Worm (Caenorhabditis elegans) whole organism, late embryonic: ENCODE measurements around the gene col-165.
"Not testable (repeated sequence)": the region's sequence is repeated elsewhere in the genome, so short reads cannot be mapped to it uniquely, and the experiment has no call there.

Experiments used
- F13H6.1 ChIP-seq: sonication (generic microtip); optimal IDR thresholded peaks from 2 replicates; lab custom pipeline; 2016; ENCODE audit warnings: missing genetic modification characterization, missing compliant biosample characterization
- K02D7.2 ChIP-seq: sonication (generic microtip); optimal IDR thresholded peaks from 2 replicates; lab custom pipeline; 2017; ENCODE audit warnings: mild to moderate bottlenecking, missing genetic modification characterization, missing compliant biosample characterization
- K09A11.1 ChIP-seq: sonication (generic microtip); optimal IDR thresholded peaks from 2 replicates; lab custom pipeline; 2017; ENCODE audit warnings: antibody characterized with exemption, mild to moderate bottlenecking, missing genetic modification characterization, missing compliant biosample characterization; ENCODE audit not compliant: insufficient read depth
- Y22D7AL.16 ChIP-seq: sonication (generic microtip); optimal IDR thresholded peaks from 2 replicates; lab custom pipeline; 2016; ENCODE audit warnings: missing genetic modification characterization, missing compliant biosample characterization
- ahr-1 ChIP-seq: sonication (generic microtip); optimal IDR thresholded peaks from 2 replicates; lab custom pipeline; 2016; ENCODE audit warnings: missing genetic modification characterization, missing compliant biosample characterization
- ama-1 ChIP-seq: fragments of 150-350 bp; optimal IDR thresholded peaks from 2 replicates; lab custom pipeline; 2014
- ceh-18 ChIP-seq: sonication (generic microtip); optimal IDR thresholded peaks from 2 replicates; lab custom pipeline; 2016; ENCODE audit warnings: missing genetic modification characterization, missing compliant biosample characterization
- ceh-19 ChIP-seq: fragments of 200-800 bp; sonication (Bioruptor generic); optimal IDR thresholded peaks from 2 replicates; lab custom pipeline; 2018; ENCODE audit warnings: mild to moderate bottlenecking, missing genetic modification characterization, missing compliant biosample characterization
- ceh-2 ChIP-seq: sonication (generic microtip); optimal IDR thresholded peaks from 2 replicates; lab custom pipeline; 2016; ENCODE audit warnings: missing genotype, missing genetic modification characterization, missing compliant biosample characterization
- ceh-22 ChIP-seq: sonication (generic microtip); optimal IDR thresholded peaks from 2 replicates; lab custom pipeline; 2017; ENCODE audit warnings: missing biosample characterization, missing genetic modification characterization
- ceh-24 ChIP-seq: sonication (generic microtip); optimal IDR thresholded peaks from 2 replicates; lab custom pipeline; 2016; ENCODE audit warnings: mild to moderate bottlenecking, missing genetic modification characterization, missing compliant biosample characterization
- ceh-30 ChIP-seq: fragments of 150-350 bp; optimal IDR thresholded peaks from 2 replicates; lab custom pipeline; 2014; ENCODE audit warnings: missing biosample characterization, missing genetic modification characterization
- ceh-45 ChIP-seq: fragments of 200-800 bp; sonication (Bioruptor generic); IDR thresholded peaks from 2 replicates; pipeline ENCODE4 v1.3.6; 2022; ENCODE audit warnings: missing genetic modification reagents, missing genetic modification characterization, missing compliant biosample characterization
- ceh-9 ChIP-seq: sonication (generic microtip); optimal IDR thresholded peaks from 2 replicates; lab custom pipeline; 2016; ENCODE audit warnings: mild to moderate bottlenecking, missing genetic modification characterization, inconsistent platforms, missing compliant biosample characterization
- dve-1 ChIP-seq: sonication (generic microtip); optimal IDR thresholded peaks from 2 replicates; lab custom pipeline; 2017; ENCODE audit warnings: antibody characterized with exemption, mild to moderate bottlenecking, missing genetic modification characterization, missing compliant biosample characterization
- fkh-10 ChIP-seq: fragments of 150-350 bp; optimal IDR thresholded peaks from 2 replicates; lab custom pipeline; 2014; ENCODE audit warnings: missing biosample characterization, missing genetic modification reagents, missing genetic modification characterization
- fkh-6 ChIP-seq: sonication (generic microtip); optimal IDR thresholded peaks from 2 replicates; lab custom pipeline; 2016; ENCODE audit warnings: missing genetic modification characterization, missing compliant biosample characterization
- gmeb-2 ChIP-seq: sonication (generic microtip); optimal IDR thresholded peaks from 2 replicates; lab custom pipeline; 2016; ENCODE audit warnings: missing genetic modification characterization, inconsistent platforms, missing compliant biosample characterization
- hlh-13 ChIP-seq: fragments of 200-800 bp; sonication (Bioruptor generic); optimal IDR thresholded peaks from 2 replicates; lab custom pipeline; 2018; ENCODE audit warnings: mild to moderate bottlenecking, missing genetic modification characterization, missing compliant biosample characterization
- hlh-30 ChIP-seq: sonication (generic microtip); optimal IDR thresholded peaks from 2 replicates; lab custom pipeline; 2017; ENCODE audit warnings: antibody characterized with exemption, missing genetic modification characterization, missing compliant biosample characterization; ENCODE audit not compliant: insufficient read depth
- hlh-6 ChIP-seq: sonication (generic microtip); optimal IDR thresholded peaks from 2 replicates; lab custom pipeline; 2016; ENCODE audit warnings: missing genotype, missing genetic modification characterization, missing compliant biosample characterization
- hlh-8 ChIP-seq: sonication (generic microtip); optimal IDR thresholded peaks from 2 replicates; lab custom pipeline; 2016; ENCODE audit warnings: missing genotype, missing genetic modification characterization, missing compliant biosample characterization
- lim-6 ChIP-seq: sonication (generic microtip); optimal IDR thresholded peaks from 2 replicates; lab custom pipeline; 2016; ENCODE audit warnings: missing genetic modification characterization, missing compliant biosample characterization
- lin-11 ChIP-seq: fragments of 200-800 bp; sonication (Bioruptor generic); optimal IDR thresholded peaks from 2 replicates; lab custom pipeline; 2018; ENCODE audit warnings: mild to moderate bottlenecking, missing genetic modification characterization, missing compliant biosample characterization
- nfya-1 ChIP-seq: sonication (generic microtip); optimal IDR thresholded peaks from 2 replicates; lab custom pipeline; 2017; ENCODE audit warnings: missing genetic modification characterization, mild to moderate bottlenecking, missing compliant biosample characterization, antibody characterized with exemption, moderate library complexity
- nhr-232 ChIP-seq: sonication (generic microtip); optimal IDR thresholded peaks from 2 replicates; lab custom pipeline; 2016; ENCODE audit warnings: missing genetic modification characterization, missing compliant biosample characterization
- npax-4 ChIP-seq: sonication (generic microtip); optimal IDR thresholded peaks from 2 replicates; lab custom pipeline; 2016; ENCODE audit warnings: missing genetic modification characterization, missing compliant biosample characterization
- odd-2 ChIP-seq: sonication (generic microtip); optimal IDR thresholded peaks from 2 replicates; lab custom pipeline; 2017; ENCODE audit warnings: antibody characterized with exemption, mild to moderate bottlenecking, missing genetic modification characterization, missing compliant biosample characterization
- pag-3 ChIP-seq: sonication (generic microtip); optimal IDR thresholded peaks from 2 replicates; lab custom pipeline; 2016; ENCODE audit warnings: missing compliant biosample characterization, missing genetic modification characterization, borderline replicate concordance
- pat-9 ChIP-seq: fragments of 200-800 bp; sonication (Bioruptor generic); optimal IDR thresholded peaks from 2 replicates; lab custom pipeline; 2018; ENCODE audit warnings: mild to moderate bottlenecking, missing genetic modification characterization, moderate library complexity, missing compliant biosample characterization
- pha-2 ChIP-seq: sonication (generic microtip); optimal IDR thresholded peaks from 2 replicates; lab custom pipeline; 2017; ENCODE audit warnings: mild to moderate bottlenecking, missing genetic modification characterization, missing compliant biosample characterization
- pha-4 ChIP-seq: fragments of 150-350 bp; optimal IDR thresholded peaks from 2 replicates; lab custom pipeline; 2018; ENCODE audit warnings: missing biosample characterization, missing genetic modification reagents, missing genetic modification characterization
- pqm-1 ChIP-seq: sonication (generic microtip); optimal IDR thresholded peaks from 2 replicates; lab custom pipeline; 2016; ENCODE audit warnings: missing genetic modification characterization, missing compliant biosample characterization
- ref-2 ChIP-seq: sonication (generic microtip); optimal IDR thresholded peaks from 2 replicates; lab custom pipeline; 2016; ENCODE audit warnings: missing genetic modification characterization, missing compliant biosample characterization
- rnt-1 ChIP-seq: sonication (generic microtip); optimal IDR thresholded peaks from 2 replicates; lab custom pipeline; 2016; ENCODE audit warnings: missing genetic modification characterization, missing compliant biosample characterization
- sox-2 ChIP-seq: fragments of 200-800 bp; sonication (Bioruptor generic); IDR thresholded peaks from 2 replicates; pipeline ENCODE4 v1.3.6; 2022; ENCODE audit warnings: missing genetic modification reagents, missing genetic modification characterization, missing compliant biosample characterization
- syd-9 ChIP-seq: sonication (generic microtip); optimal IDR thresholded peaks from 2 replicates; lab custom pipeline; 2016; ENCODE audit warnings: mild to moderate bottlenecking, missing genetic modification characterization, moderate library complexity, missing compliant biosample characterization
- tbx-2 ChIP-seq: sonication (generic microtip); optimal IDR thresholded peaks from 2 replicates; lab custom pipeline; 2016; ENCODE audit warnings: missing genetic modification characterization, missing compliant biosample characterization
- tbx-7 ChIP-seq: sonication (generic microtip); optimal IDR thresholded peaks from 2 replicates; lab custom pipeline; 2016; ENCODE audit warnings: missing genotype, missing genetic modification characterization, missing compliant biosample characterization
- ttx-3 ChIP-seq: sonication (generic microtip); optimal IDR thresholded peaks from 2 replicates; lab custom pipeline; 2016; ENCODE audit warnings: missing genetic modification reagents, missing genetic modification characterization, missing compliant biosample characterization
- unc-55 ChIP-seq: sonication (generic microtip); optimal IDR thresholded peaks from 2 replicates; lab custom pipeline; 2017; ENCODE audit warnings: missing biosample characterization, missing genetic modification reagents, missing genetic modification characterization
- unc-86 ChIP-seq: sonication (generic microtip); optimal IDR thresholded peaks from 2 replicates; lab custom pipeline; 2016; ENCODE audit warnings: missing genetic modification characterization, missing compliant biosample characterization
- ztf-16 ChIP-seq: sonication (generic microtip); optimal IDR thresholded peaks from 2 replicates; lab custom pipeline; 2017; ENCODE audit warnings: missing genetic modification characterization, missing compliant biosample characterization

Gene col-165

DNA sequence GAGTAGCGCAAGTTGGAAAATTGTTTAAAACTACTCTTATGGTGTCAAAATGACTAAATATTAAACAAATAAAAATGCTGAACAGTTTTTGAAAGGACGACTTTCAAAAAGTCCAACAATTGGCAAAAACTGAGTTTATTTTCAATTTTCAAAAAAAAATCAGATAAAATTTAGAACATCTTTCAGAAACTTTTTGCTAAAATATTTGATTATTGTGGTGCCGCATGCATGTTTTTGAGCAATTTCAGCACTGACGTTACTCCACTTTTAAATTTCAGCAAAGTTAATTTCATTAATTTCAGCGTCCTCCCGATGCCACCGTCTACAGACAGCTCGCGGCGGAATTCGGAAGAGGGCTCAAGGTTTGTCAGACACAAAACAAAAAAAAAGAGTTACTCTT lies 14.1 kb upstream of the col-165 start, which contains the start of gene cst-1:
Gene cst-1 (plus strand): TSS at position 301 of the 400 bp plus-strand sequence.
- not testable (repeated sequence) for TF ChIP-seq hlh-6; unc-55 (GFP tag; lab: Kevin White, UChicago); unc-86 (tag; lab: Kevin White, UChicago)

- no peak for TF ChIP-seq lin-11 (tag; lab: Kevin White, UChicago)
- TF ChIP-seq pha-4 = no peak
- no peak for TF ChIP-seq npax-4
- no peak for TF ChIP-seq K02D7.2 (tag; lab: Kevin White, UChicago)
- no peak for TF ChIP-seq F13H6.1 (tag; lab: Kevin White, UChicago)
- no peak for TF ChIP-seq pha-2 (tag; lab: Kevin White, UChicago)
- TF ChIP-seq rnt-1 (tag; lab: Kevin White, UChicago) = no peak
- TF ChIP-seq K09A11.1 (tag; lab: Kevin White, UChicago) = no peak
- TF ChIP-seq pat-9 (tag; lab: Kevin White, UChicago) = no peak
- TF ChIP-seq lim-6 (tag; lab: Kevin White, UChicago) = no peak
- TF ChIP-seq ceh-22 (tag; lab: Kevin White, UChicago) = no peak
- TF ChIP-seq nfya-1 (tag; lab: Kevin White, UChicago) = no peak
- TF ChIP-seq, all 69 proteins: peak for 0
Measured at ce11 chrX:4342730-4343129, 10.7 kb upstream of the col-165 start.

DNA sequence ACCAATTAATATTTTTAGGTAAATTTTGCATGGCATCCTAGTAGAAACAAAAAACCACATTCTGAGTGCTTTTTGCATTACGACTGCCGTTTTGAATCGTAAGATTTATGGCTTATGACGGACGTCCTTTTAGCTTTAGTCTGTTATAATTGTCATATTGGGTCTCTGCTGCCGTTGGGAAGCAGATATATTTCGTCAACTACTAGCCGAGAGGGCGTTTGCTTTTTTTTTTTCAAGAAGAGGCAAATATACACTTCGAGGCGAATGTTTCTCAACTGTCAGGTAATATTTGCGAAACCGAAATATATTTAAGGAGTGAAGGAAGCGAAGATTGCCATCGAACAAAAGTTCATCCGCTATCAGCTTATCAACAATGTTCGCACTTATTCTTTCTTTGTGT lies 9.5 kb upstream of the col-165 start, which contains the start of gene F14H12.3:
Gene F14H12.3 (plus strand): TSS at position 301 of the 400 bp plus-strand sequence.
- no peak for TF ChIP-seq ref-2
- no peak for TF ChIP-seq ttx-3 (tag; lab: Kevin White, UChicago)
- TF ChIP-seq pag-3 = no peak
- TF ChIP-seq hlh-8 (tag; lab: Kevin White, UChicago) = no peak
- no peak for TF ChIP-seq ama-1
- no peak for TF ChIP-seq hlh-13
- TF ChIP-seq npax-4 = no peak
- no peak for TF ChIP-seq gmeb-2 (tag; lab: Kevin White, UChicago)
- TF ChIP-seq odd-2 (tag; lab: Kevin White, UChicago) = no peak
- no peak for TF ChIP-seq ceh-24 (tag; lab: Kevin White, UChicago)
- TF ChIP-seq Y22D7AL.16 (tag; lab: Kevin White, UChicago) = no peak
- TF ChIP-seq lin-11 (tag; lab: Kevin White, UChicago) = no peak
- no peak for TF ChIP-seq tbx-2 (tag; lab: Kevin White, UChicago)
- no peak for TF ChIP-seq ahr-1
- no peak for TF ChIP-seq sox-2 (GFP tag; lab: Robert Waterston, UW)
- TF ChIP-seq ztf-16 (tag; lab: Kevin White, UChicago) = no peak
- no peak for TF ChIP-seq hlh-6
- TF ChIP-seq fkh-10 (GFP tag; lab: Kevin White, UChicago) = no peak
- no peak for TF ChIP-seq ceh-18 (tag; lab: Kevin White, UChicago)

DNA sequence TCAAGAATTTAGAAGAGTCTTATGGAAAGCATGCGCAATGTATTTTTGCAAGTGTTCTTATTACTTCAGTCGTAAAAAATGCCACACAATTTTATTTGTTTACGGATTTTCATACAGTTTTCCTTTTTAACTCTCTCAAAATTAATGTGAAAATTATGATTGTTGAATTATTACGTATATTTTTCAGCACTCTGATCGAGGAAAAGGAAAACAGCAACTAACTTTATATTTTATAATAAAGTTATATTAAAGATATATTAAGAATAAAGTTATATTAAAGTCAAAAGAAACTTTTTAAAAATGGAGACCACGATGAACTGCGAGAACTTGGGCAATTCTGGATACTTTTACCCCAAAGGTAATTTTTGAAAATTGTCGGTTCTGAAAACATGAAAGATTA lies 3.2 kb upstream of the col-165 start, which contains the start of gene F14H12.2:
Gene F14H12.2 (plus strand): TSS at position 301 of the 400 bp plus-strand sequence.
- TF ChIP-seq ahr-1 (no peak), pag-3 (no peak), nhr-232 (no peak), fkh-10 (GFP tag; lab: Kevin White, UChicago) (no peak), ceh-45 (GFP tag; lab: Robert Waterston, UW) (no peak), ama-1 (no peak), ceh-9 (no peak)

- TF ChIP-seq unc-55 (GFP tag; lab: Kevin White, UChicago) = no peak
- no peak for TF ChIP-seq syd-9 (tag; lab: Kevin White, UChicago)
- TF ChIP-seq ref-2 = no peak
- no peak for TF ChIP-seq ttx-3 (tag; lab: Kevin White, UChicago)
- no peak for TF ChIP-seq lin-11 (tag; lab: Kevin White, UChicago)
- no peak for TF ChIP-seq dve-1 (tag; lab: Kevin White, UChicago)
- no peak for TF ChIP-seq rnt-1 (tag; lab: Kevin White, UChicago)
- TF ChIP-seq ceh-19 (GFP tag; lab: Kevin White, UChicago) = no peak
- no peak for TF ChIP-seq hlh-30 (tag; lab: Kevin White, UChicago)
- no peak for TF ChIP-seq pqm-1 (tag; lab: Kevin White, UChicago)
- TF ChIP-seq ceh-2 = no peak
- TF ChIP-seq K09A11.1 (tag; lab: Kevin White, UChicago) = no peak
- no peak for TF ChIP-seq fkh-6
- no peak for TF ChIP-seq tbx-7 (tag; lab: Kevin White, UChicago)
- TF ChIP-seq ztf-16 (tag; lab: Kevin White, UChicago) = no peak
- TF ChIP-seq pag-3 = no peak
- no peak for TF ChIP-seq odd-2 (tag; lab: Kevin White, UChicago)
- TF ChIP-seq tbx-2 (tag; lab: Kevin White, UChicago) = no peak
- TF ChIP-seq ceh-30 (tag; lab: Kevin White, UChicago) = no peak
Measured at ce11 chrX:4357467-4357866, 4.0 kb downstream of the col-165 start, which contains the start of gene F14H12.6. Gene F14H12.6, minus strand, starts transcription at chrX:4357567.
